Worm (Caenorhabditis elegans) whole organism, young adult: Measurements from ENCODE around the gene gop-2.

Experiments
- B0019.2 ChIP-seq: fragments of 200-800 bp; sonication (Bioruptor generic); conservative IDR thresholded peaks from 2 replicates; pipeline ENCODE4 v1.3.6; 2022; ENCODE audit warnings: missing genetic modification reagents, missing genetic modification characterization, missing compliant biosample characterization
- D2030.7 ChIP-seq: fragments of 200-800 bp; sonication (Bioruptor generic); IDR thresholded peaks from 2 replicates; pipeline ENCODE4 v1.3.6; 2022; ENCODE audit warnings: missing genetic modification reagents, missing genetic modification characterization, missing compliant biosample characterization
- F10E7.11 ChIP-seq: sonication (generic microtip); optimal IDR thresholded peaks from 2 replicates; lab custom pipeline; 2017; ENCODE audit warnings: mild to moderate bottlenecking, missing genetic modification characterization, moderate library complexity, missing compliant biosample characterization
- F23B12.7 ChIP-seq: sonication (generic microtip); optimal IDR thresholded peaks from 2 replicates; lab custom pipeline; 2017; ENCODE audit warnings: missing genetic modification characterization, mild to moderate bottlenecking, missing compliant biosample characterization, antibody characterized with exemption, moderate library complexity; ENCODE audit not compliant: insufficient read depth
- F37B4.10 ChIP-seq: fragments of 200-800 bp; sonication (Bioruptor generic); IDR thresholded peaks from 2 replicates; pipeline ENCODE4 v1.3.6; 2022; ENCODE audit warnings: missing genetic modification characterization, missing compliant biosample characterization
- F52B5.7 ChIP-seq: sonication (generic microtip); optimal IDR thresholded peaks from 2 replicates; lab custom pipeline; 2016; ENCODE audit warnings: mild to moderate bottlenecking, missing genetic modification characterization, missing compliant biosample characterization
- T26A5.8 ChIP-seq: sonication (generic microtip); optimal IDR thresholded peaks from 2 replicates; lab custom pipeline; 2016; ENCODE audit warnings: missing genetic modification characterization, missing compliant biosample characterization
- ama-1 ChIP-seq, 3 experiments: fragments of 150-350 bp in 1 of 3; sonication (generic microtip) in 2 of 3; optimal IDR thresholded peaks; 2 replicates each; lab custom pipeline; 2014 to 2018; ENCODE audit warnings: missing biosample characterization in 2 of 3, missing genetic modification characterization in 2 of 3, missing genetic modification reagents in 2 of 3
- atf-7 ChIP-seq: sonication (generic microtip); optimal IDR thresholded peaks from 2 replicates; lab custom pipeline; 2017; ENCODE audit warnings: mild to moderate bottlenecking, missing genetic modification characterization, missing compliant biosample characterization
- attf-6 ChIP-seq: fragments of 200-800 bp; sonication (Bioruptor generic); IDR thresholded peaks from 2 replicates; pipeline ENCODE4 v1.3.6; 2022; ENCODE audit warnings: missing genetic modification reagents, missing genetic modification characterization, missing compliant biosample characterization
- cebp-2 ChIP-seq: fragments of 200-800 bp; sonication (Bioruptor generic); IDR thresholded peaks from 2 replicates; pipeline ENCODE4 v1.3.6; 2022; ENCODE audit warnings: missing genetic modification characterization, missing compliant biosample characterization
- ceh-100 ChIP-seq: fragments of 200-800 bp; sonication (Bioruptor generic); IDR thresholded peaks from 2 replicates; pipeline ENCODE4 v1.3.6; 2022; ENCODE audit warnings: missing genetic modification reagents, missing genetic modification characterization, missing compliant biosample characterization
- ceh-27 ChIP-seq: fragments of 200-800 bp; sonication (Bioruptor generic); optimal IDR thresholded peaks from 2 replicates; lab custom pipeline; 2018; ENCODE audit warnings: mild to moderate bottlenecking, missing genetic modification characterization, moderate library complexity, missing compliant biosample characterization
- chd-7 ChIP-seq: sonication (generic microtip); optimal IDR thresholded peaks from 2 replicates; lab custom pipeline; 2016; ENCODE audit warnings: mild to moderate bottlenecking, missing genetic modification characterization, moderate library complexity, missing compliant biosample characterization
- dpff-1 ChIP-seq: sonication (generic microtip); optimal IDR thresholded peaks from 2 replicates; lab custom pipeline; 2017; ENCODE audit warnings: mild to moderate bottlenecking, missing genetic modification characterization, missing compliant biosample characterization
- dpl-1 ChIP-seq: fragments of 150-350 bp; optimal IDR thresholded peaks from 2 replicates; lab custom pipeline; 2014; ENCODE audit warnings: missing biosample characterization, missing genetic modification reagents, missing genetic modification characterization
- gei-17 ChIP-seq: fragments of 200-800 bp; sonication (Bioruptor generic); optimal IDR thresholded peaks from 2 replicates; lab custom pipeline; 2018; ENCODE audit warnings: mild to moderate bottlenecking, missing genetic modification characterization, missing compliant biosample characterization
- him-1 ChIP-seq: sonication (generic microtip); optimal IDR thresholded peaks from 2 replicates; lab custom pipeline; 2016; ENCODE audit warnings: missing genotype, missing genetic modification reagents, missing genetic modification characterization, missing compliant biosample characterization
- hmg-1.2 ChIP-seq: fragments of 200-800 bp; sonication (Bioruptor generic); IDR thresholded peaks from 2 replicates; pipeline ENCODE4 v1.3.6; 2022; ENCODE audit warnings: missing genetic modification reagents, missing genetic modification characterization, missing compliant biosample characterization
- hrde-1 ChIP-seq: sonication (generic microtip); optimal IDR thresholded peaks from 2 replicates; lab custom pipeline; 2016; ENCODE audit warnings: missing genetic modification characterization, mild to moderate bottlenecking, missing compliant biosample characterization, moderate library complexity, missing genotype, missing genetic modification reagents, borderline replicate concordance
- let-607 ChIP-seq, 2 experiments: fragments of 200-800 bp in 1 of 2; sonication (Bioruptor generic) in 1 of 2; sonication (generic microtip) in 1 of 2; optimal IDR thresholded peaks; 2 replicates each; lab custom pipeline; 2016 to 2018; ENCODE audit warnings: mild to moderate bottlenecking in 2 of 2, missing compliant biosample characterization in 2 of 2, missing genetic modification characterization in 2 of 2, moderate library complexity in 2 of 2, missing genotype in 1 of 2
- lin-35 ChIP-seq, 3 experiments: fragments of 150-350 bp in 2 of 3; sonication (generic microtip) in 1 of 3; optimal IDR thresholded peaks; 2 replicates each; lab custom pipeline; 2014 to 2018; ENCODE audit warnings: missing biosample characterization in 3 of 3, missing genetic modification characterization in 3 of 3, missing genetic modification reagents in 3 of 3
- lin-54 ChIP-seq: fragments of 200-800 bp; sonication (Bioruptor generic); optimal IDR thresholded peaks from 2 replicates; lab custom pipeline; 2018; ENCODE audit warnings: mild to moderate bottlenecking, missing genetic modification characterization, missing compliant biosample characterization
- madf-6 ChIP-seq: fragments of 200-800 bp; sonication (Bioruptor generic); IDR thresholded peaks from 2 replicates; pipeline ENCODE4 v1.3.6; 2022; ENCODE audit warnings: missing genetic modification reagents, missing genetic modification characterization, missing compliant biosample characterization
- madf-8 ChIP-seq: fragments of 200-800 bp; sonication (Bioruptor generic); conservative IDR thresholded peaks from 2 replicates; pipeline ENCODE4 v1.3.6; 2022; ENCODE audit warnings: missing genetic modification reagents, missing genetic modification characterization, missing compliant biosample characterization
- nfya-1 ChIP-seq: sonication (generic microtip); optimal IDR thresholded peaks from 2 replicates; lab custom pipeline; 2017; ENCODE audit warnings: antibody characterized with exemption, missing compliant biosample characterization, missing genetic modification characterization, borderline replicate concordance; ENCODE audit not compliant: insufficient read depth
- nfyb-1 ChIP-seq: fragments of 200-800 bp; sonication (Bioruptor generic); IDR thresholded peaks from 2 replicates; pipeline ENCODE4 v1.3.6; 2022; ENCODE audit warnings: missing genetic modification reagents, missing genetic modification characterization, missing compliant biosample characterization
- nhr-80 ChIP-seq: sonication (generic microtip); optimal IDR thresholded peaks from 2 replicates; lab custom pipeline; 2016; ENCODE audit warnings: missing genetic modification characterization, missing compliant biosample characterization
- pha-4 ChIP-seq: fragments of 150-350 bp; sonication (generic microtip); optimal IDR thresholded peaks from 2 replicates; lab custom pipeline; 2014; ENCODE audit warnings: missing biosample characterization, missing genetic modification reagents, missing genetic modification characterization
- repo-1 ChIP-seq: sonication (generic microtip); optimal IDR thresholded peaks from 2 replicates; lab custom pipeline; 2017; ENCODE audit warnings: mild to moderate bottlenecking, missing genetic modification characterization, missing compliant biosample characterization
- rpc-1 ChIP-seq, 2 experiments: fragments of 150-350 bp in 1 of 2; sonication (generic microtip) in 1 of 2; optimal IDR thresholded peaks; 2 replicates each; lab custom pipeline; 2014 to 2018; ENCODE audit warnings: missing biosample characterization in 1 of 2, missing genetic modification characterization in 1 of 2, missing genetic modification reagents in 1 of 2, missing genotype in 1 of 2
- snpc-3.4 ChIP-seq: sonication (generic microtip); optimal IDR thresholded peaks from 2 replicates; lab custom pipeline; 2017; ENCODE audit warnings: missing genetic modification characterization, mild to moderate bottlenecking, missing compliant biosample characterization, antibody characterized with exemption, moderate library complexity, missing genotype, missing genetic modification reagents
- unc-62 ChIP-seq: fragments of 150-350 bp; optimal IDR thresholded peaks from 2 replicates; lab custom pipeline; 2014; ENCODE audit warnings: missing biosample characterization, missing genetic modification reagents, missing genetic modification characterization
- zim-3 ChIP-seq: sonication (generic microtip); optimal IDR thresholded peaks from 2 replicates; lab custom pipeline; 2017; ENCODE audit warnings: mild to moderate bottlenecking, missing genetic modification characterization, moderate library complexity, missing compliant biosample characterization
- ztf-26 ChIP-seq: sonication (generic microtip); optimal IDR thresholded peaks from 2 replicates; lab custom pipeline; 2017; ENCODE audit warnings: missing genetic modification characterization, missing compliant biosample characterization
- ztf-28 ChIP-seq: fragments of 200-800 bp; sonication (Bioruptor generic); IDR thresholded peaks from 2 replicates; pipeline ENCODE4 v1.3.6; 2022; ENCODE audit warnings: missing genetic modification reagents, missing genetic modification characterization, missing compliant biosample characterization
- ztf-6 ChIP-seq: fragments of 200-800 bp; sonication (Bioruptor generic); IDR thresholded peaks from 2 replicates; pipeline ENCODE4 v1.3.6; 2022; ENCODE audit warnings: missing genetic modification reagents, missing genetic modification characterization, missing compliant biosample characterization

gop-2 gene

DNA sequence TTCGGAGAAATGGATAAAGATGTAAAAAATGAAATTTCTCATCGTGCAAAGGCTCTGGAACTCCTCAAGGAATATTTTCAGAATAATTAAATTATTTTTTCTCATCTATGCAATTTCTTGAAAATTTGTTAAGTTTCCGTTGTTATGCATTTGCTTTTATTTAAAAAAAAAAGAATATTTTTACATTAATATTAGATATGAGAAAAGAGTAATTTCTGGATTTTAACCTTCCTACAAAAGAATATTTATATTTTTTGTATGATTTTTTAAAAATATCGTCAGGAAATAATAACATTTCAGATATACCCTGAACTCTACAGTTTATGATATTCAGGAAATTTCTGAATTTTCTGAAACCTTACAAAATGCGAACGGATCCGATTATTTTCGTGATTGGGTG is 6.0 kb downstream of the gop-2 start, which contains the start of gene gro-1:
gro-1 (plus strand) TSS at position 301 of the 400 bp plus-strand sequence.
- TF ChIP-seq F37B4.10 (GFP tag; lab: Robert Waterston, UW): no peak

DNA sequence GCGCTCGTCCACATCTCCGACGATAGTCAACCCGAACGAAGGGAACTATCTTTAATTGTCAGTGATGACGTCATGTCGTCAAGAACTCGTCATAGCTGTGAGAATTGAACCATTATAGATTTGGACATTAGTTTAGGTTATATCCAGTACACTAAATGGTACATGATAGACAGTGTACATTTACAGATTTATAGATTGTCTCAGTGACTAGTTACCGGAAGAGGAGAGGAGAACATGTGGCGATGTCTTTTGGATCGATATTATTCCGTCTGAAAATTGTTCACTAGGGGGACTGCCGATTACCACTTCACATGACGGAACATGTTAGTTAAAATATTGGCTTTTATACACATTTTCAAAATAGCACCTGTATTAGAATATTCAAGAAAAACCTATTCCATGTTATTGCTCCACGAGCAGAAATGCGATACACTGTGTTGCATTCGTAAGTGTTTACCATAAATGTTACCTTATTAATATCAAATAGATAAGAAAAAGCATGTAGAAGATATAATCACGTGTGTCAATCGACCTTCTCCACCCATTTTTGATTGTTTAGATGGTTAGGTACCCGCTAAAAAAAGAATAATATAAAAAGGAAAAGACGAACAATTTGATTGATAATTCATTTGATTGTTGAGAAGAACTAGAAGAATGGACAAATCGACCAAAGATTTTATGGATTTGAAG is 8.5 kb downstream of the gop-2 start, which contains the start of gene ZC395.5:
ZC395.5 (plus strand) TSS at position 632 of the 690 bp plus-strand sequence.
- TF ChIP-seq ztf-26 (tag; lab: Kevin White, UChicago) (no peak), cebp-2 (no peak), lin-35 (GFP tag; optimal IDR thresholded peaks at IDR 0.05; lab: Kevin White, UChicago) (peak in 1 of 3 experiments; percentile 31), D2030.7 (GFP tag; lab: Robert Waterston, UW) (no peak), ztf-6 (GFP tag; lab: Robert Waterston, UW) (no peak), him-1 (tag; lab: Kevin White, UChicago) (peak; percentile 4), madf-8 (GFP tag; lab: Robert Waterston, UW) (no peak), ceh-27 (GFP tag; lab: Kevin White, UChicago) (peak; percentile 17), rpc-1 (optimal IDR thresholded peaks at IDR 0.05; lab: Kevin White, UChicago) (no peak), rpc-1 (tag; optimal IDR thresholded peaks at IDR 0.05; lab: Kevin White, UChicago) (peak; percentile 45), nfyb-1 (GFP tag; lab: Robert Waterston, UW) (no peak), nhr-80 (tag; lab: Kevin White, UChicago) (peak; percentile 17)

DNA sequence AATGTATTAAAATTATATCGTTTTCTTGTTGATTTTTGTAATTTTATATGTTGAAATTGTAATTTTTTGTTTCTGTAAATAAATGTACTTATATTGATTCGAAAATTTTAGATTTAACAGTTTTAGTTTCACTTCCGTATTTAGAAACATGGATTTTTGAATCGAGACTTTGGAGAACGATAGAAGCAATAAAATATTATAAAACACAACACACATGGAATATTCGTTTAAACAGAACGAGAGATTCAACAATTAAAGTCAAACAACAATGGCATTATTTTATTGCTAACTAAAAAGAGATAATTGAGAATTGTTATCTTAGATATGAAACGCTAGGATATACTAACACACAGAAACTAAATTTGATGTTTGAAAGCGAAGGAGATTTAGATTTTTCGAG is 9.7 kb downstream of the gop-2 start:
- TF ChIP-seq let-607 (tag; optimal IDR thresholded peaks at IDR 0.05; lab: Kevin White, UChicago): peak in 1 of 2 experiments; percentile 19
- TF ChIP-seq lin-35 (GFP tag; optimal IDR thresholded peaks at IDR 0.05; lab: Kevin White, UChicago): peak in 1 of 3 experiments; percentile 13
- TF ChIP-seq pha-4 (tag; lab: Kevin White, UChicago): no peak
- 0 out of 2 replicates have a peak, but pooled peaks have one; percentile 0 for TF ChIP-seq ztf-28 (GFP tag; lab: Robert Waterston, UW)

DNA sequence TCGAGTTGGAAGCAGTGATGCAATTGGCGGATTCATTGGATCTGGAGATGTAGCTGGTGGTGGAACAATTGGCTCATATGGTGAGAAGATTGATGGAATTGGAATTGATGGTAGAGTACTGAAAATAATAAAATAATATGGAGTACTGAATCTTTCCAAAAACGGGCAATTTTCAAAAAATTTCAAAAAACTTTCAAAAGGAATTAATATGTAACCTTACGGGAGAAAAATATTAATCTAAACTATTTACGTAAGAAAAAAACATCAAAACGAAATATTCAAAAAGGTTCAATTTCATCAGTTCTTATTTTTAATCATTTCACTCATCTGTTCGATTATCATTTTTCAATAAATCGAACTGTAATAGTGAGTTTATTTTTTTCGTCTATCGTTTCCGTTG is 11.0 kb downstream of the gop-2 start, which contains the start of gene ZC395.4:
ZC395.4 (plus strand) TSS at position 301 of the 400 bp plus-strand sequence.
- TF ChIP-seq ztf-28 (GFP tag; lab: Robert Waterston, UW): no peak
- no peak for TF ChIP-seq ceh-100 (GFP tag; lab: Robert Waterston, UW)
- no peak for TF ChIP-seq B0019.2
- no peak for TF ChIP-seq snpc-3.4 (tag; lab: Kevin White, UChicago)
- no peak for TF ChIP-seq dpl-1 (GFP tag; lab: Kevin White, UChicago)
- no peak for TF ChIP-seq gei-17 (GFP tag; lab: Kevin White, UChicago)
- no peak for TF ChIP-seq chd-7
- TF ChIP-seq, all 124 proteins: peak for 0

DNA sequence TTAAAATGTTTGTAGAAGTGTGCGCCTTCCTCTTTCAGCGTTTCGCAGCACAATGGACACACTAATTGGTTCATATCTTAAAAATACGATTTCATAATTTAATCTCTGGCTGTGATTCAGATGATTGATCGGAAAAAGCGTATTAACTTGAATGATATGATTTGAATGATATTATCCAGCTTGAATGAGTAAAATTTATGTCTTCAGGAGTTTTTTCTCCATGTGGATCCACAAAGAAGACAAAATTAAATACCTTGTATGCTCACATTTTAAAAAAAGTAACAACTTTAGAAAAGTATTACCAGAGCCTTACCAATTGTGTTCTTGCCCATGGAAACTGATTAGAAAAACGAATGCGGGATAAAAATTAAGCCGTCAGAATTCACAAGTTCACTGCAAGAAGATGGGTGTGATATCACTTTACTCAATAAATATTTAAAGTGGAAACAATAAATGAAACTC is 14.6 kb downstream of the gop-2 start, which contains the start of gene ztf-8:
ztf-8 (minus strand) TSS at position 76 of the 462 bp plus-strand sequence.
- TF ChIP-seq hrde-1 (tag; lab: Kevin White, UChicago) (no peak), dpff-1 (tag; lab: Kevin White, UChicago) (peak; percentile 41), zim-3 (tag; lab: Kevin White, UChicago) (peak; percentile 31), unc-62 (no peak), ama-1 (optimal IDR thresholded peaks at IDR 0.05; lab: Kevin White, UChicago) (peak; percentile 37), ama-1 (GFP tag; optimal IDR thresholded peaks at IDR 0.05; lab: Kevin White, UChicago) (peak in 1 of 2 experiments; percentile 5), F52B5.7 (tag; lab: Kevin White, UChicago) (peak; percentile 10), lin-54 (peak; percentile 45), nfya-1 (tag; lab: Kevin White, UChicago) (no peak), hmg-1.2 (GFP tag; lab: Robert Waterston, UW) (peak; percentile 18; the same call in 1 of the 2 replicates), atf-7 (tag; lab: Kevin White, UChicago) (peak; percentile 31), T26A5.8 (peak; percentile 30), attf-6 (GFP tag; lab: Robert Waterston, UW) (0 out of 2 replicates have a peak, but pooled peaks have one; percentile 47), madf-6 (GFP tag; lab: Robert Waterston, UW) (peak; percentile 65), repo-1 (tag; lab: Kevin White, UChicago) (peak; percentile 79), F23B12.7 (tag; lab: Kevin White, UChicago) (no peak), nfyb-1 (GFP tag; lab: Robert Waterston, UW) (0 out of 2 replicates have a peak, but pooled peaks have one; percentile 27), lin-35 (GFP tag; optimal IDR thresholded peaks at IDR 0.05; lab: Kevin White, UChicago) (peak in 1 of 3 experiments; percentile 22), F10E7.11 (tag; lab: Kevin White, UChicago) (no peak)
